Fruit fly (Drosophila melanogaster) whole organism, embryonic: ENCODE results near the gene CG7627.
A peak's percentile ranks its signal among the peaks of the same experiment; 100 is the strongest.

Source experiments
- B-H2 ChIP-seq: fragments of 200-800 bp; sonication (Bioruptor generic); optimal IDR thresholded peaks from 2 replicates; lab custom pipeline; 2018; ENCODE audit warnings: missing biosample characterization, mild to moderate bottlenecking, missing genetic modification characterization
- CG10654 ChIP-seq: fragments of 200-800 bp; sonication (Bioruptor generic); optimal IDR thresholded peaks from 2 replicates; lab custom pipeline; 2016; ENCODE audit warnings: missing biosample characterization, missing genetic modification characterization
- CG10979 ChIP-seq: fragments of 200-800 bp; sonication (Bioruptor generic); optimal IDR thresholded peaks from 2 replicates; lab custom pipeline; 2018; ENCODE audit warnings: missing biosample characterization, mild to moderate bottlenecking, missing genetic modification characterization, moderate library complexity
- CG12071 ChIP-seq: fragments of 200-800 bp; sonication (Bioruptor generic); optimal IDR thresholded peaks from 3 replicates; lab custom pipeline; 2018; ENCODE audit warnings: missing biosample characterization, mild to moderate bottlenecking, missing genetic modification characterization
- CG1233 ChIP-seq: fragments of 200-800 bp; sonication (Bioruptor generic); optimal IDR thresholded peaks from 4 replicates; lab custom pipeline; 2018; ENCODE audit warnings: missing biosample characterization, mild to moderate bottlenecking, missing genetic modification characterization
- CG13296 ChIP-seq: fragments of 200-800 bp; sonication (Bioruptor generic); optimal IDR thresholded peaks from 3 replicates; lab custom pipeline; 2018; ENCODE audit warnings: missing biosample characterization, mild to moderate bottlenecking, missing genetic modification characterization
- CG14667 ChIP-seq: fragments of 200-800 bp; sonication (Bioruptor generic); IDR thresholded peaks from 2 replicates; pipeline ENCODE4 v1.3.6; 2022; ENCODE audit warnings: missing biosample characterization, missing genetic modification characterization
- CG14860 ChIP-seq: fragments of 200-800 bp; sonication (Bioruptor generic); IDR thresholded peaks from 3 replicates; pipeline ENCODE4 v1.3.6; 2022; ENCODE audit warnings: missing biosample characterization, missing genetic modification characterization; ENCODE audit not compliant: partially characterized antibody
- CG16779 ChIP-seq: fragments of 200-800 bp; sonication (Bioruptor generic); IDR thresholded peaks from 2 replicates; pipeline ENCODE4 v1.3.6; 2022; ENCODE audit warnings: missing biosample characterization, missing genetic modification characterization
- CG17186 ChIP-seq: fragments of 200-800 bp; sonication (Bioruptor generic); optimal IDR thresholded peaks from 3 replicates; lab custom pipeline; 2017; ENCODE audit warnings: missing biosample characterization, missing genetic modification reagents, missing genetic modification characterization
- CG17802 ChIP-seq: fragments of 200-800 bp; sonication (Bioruptor generic); optimal IDR thresholded peaks from 2 replicates; lab custom pipeline; 2018; ENCODE audit warnings: missing biosample characterization, mild to moderate bottlenecking, missing genetic modification characterization, moderate library complexity
- CG18262 ChIP-seq: fragments of 200-800 bp; optimal IDR thresholded peaks from 3 replicates; lab custom pipeline; 2019; ENCODE audit warnings: missing biosample characterization, mild to moderate bottlenecking, missing genetic modification characterization, moderate library complexity
- CG1832 ChIP-seq: fragments of 200-800 bp; sonication (Bioruptor generic); optimal IDR thresholded peaks from 2 replicates; lab custom pipeline; 2017; ENCODE audit warnings: missing biosample characterization, mild to moderate bottlenecking, missing genetic modification characterization, inconsistent platforms
- CG2875 ChIP-seq: fragments of 200-800 bp; sonication (Bioruptor generic); optimal IDR thresholded peaks from 2 replicates; lab custom pipeline; 2017; ENCODE audit warnings: missing biosample characterization, mild to moderate bottlenecking, missing genetic modification characterization, missing genetic modification reagents
- CG33557 ChIP-seq: fragments of 200-800 bp; sonication (Bioruptor generic); optimal IDR thresholded peaks from 2 replicates; lab custom pipeline; 2019; ENCODE audit warnings: missing biosample characterization, mild to moderate bottlenecking, missing genetic modification characterization, moderate library complexity
- CG3995 ChIP-seq: fragments of 200-800 bp; sonication (Bioruptor generic); optimal IDR thresholded peaks from 3 replicates; lab custom pipeline; 2016; ENCODE audit warnings: missing biosample characterization, missing genetic modification characterization
- CG4854 ChIP-seq: fragments of 200-800 bp; sonication (Bioruptor generic); optimal IDR thresholded peaks from 2 replicates; lab custom pipeline; 2016; ENCODE audit warnings: missing biosample characterization, missing genetic modification characterization, inconsistent platforms
- CG7271 ChIP-seq: fragments of 200-800 bp; sonication (Bioruptor generic); optimal IDR thresholded peaks from 2 replicates; lab custom pipeline; 2018; ENCODE audit warnings: missing biosample characterization, mild to moderate bottlenecking, missing genetic modification characterization, moderate library complexity
- CG7372 ChIP-seq: fragments of 200-800 bp; sonication (Bioruptor generic); IDR thresholded peaks from 2 replicates; pipeline ENCODE4 v1.3.6; 2022; ENCODE audit warnings: missing biosample characterization, missing genetic modification characterization
- CG7786 ChIP-seq: fragments of 200-800 bp; sonication (Bioruptor generic); optimal IDR thresholded peaks from 2 replicates; lab custom pipeline; 2016; ENCODE audit warnings: missing biosample characterization, missing genetic modification characterization
- CG8478 ChIP-seq: fragments of >200 bp; optimal IDR thresholded peaks from 2 replicates; lab custom pipeline; 2018
- Fer2 ChIP-seq: fragments of 200-800 bp; sonication (Bioruptor generic); optimal IDR thresholded peaks from 2 replicates; lab custom pipeline; 2018; ENCODE audit warnings: missing biosample characterization, mild to moderate bottlenecking, missing genetic modification characterization, moderate library complexity
- Hey ChIP-seq: fragments of 200-800 bp; sonication (Bioruptor generic); optimal IDR thresholded peaks from 3 replicates; lab custom pipeline; 2018; ENCODE audit warnings: missing biosample characterization, mild to moderate bottlenecking, missing genetic modification characterization
- NC2β ChIP-seq: fragments of 200-800 bp; sonication (Bioruptor generic); optimal IDR thresholded peaks from 2 replicates; lab custom pipeline; 2016; ENCODE audit warnings: missing biosample characterization, missing genetic modification characterization
- NFAT ChIP-seq: fragments of 200-800 bp; sonication (Bioruptor generic); IDR thresholded peaks from 2 replicates; pipeline ENCODE4 v1.3.6; 2022; ENCODE audit warnings: missing biosample characterization, missing genetic modification characterization
- PHDP ChIP-seq: fragments of 200-800 bp; sonication (Bioruptor generic); optimal IDR thresholded peaks from 3 replicates; lab custom pipeline; 2018; ENCODE audit warnings: missing biosample characterization, mild to moderate bottlenecking, missing genetic modification characterization, moderate library complexity
- Poxn ChIP-seq: fragments of 200-800 bp; sonication (Bioruptor generic); IDR thresholded peaks from 2 replicates; pipeline ENCODE4 v1.3.6; 2022; ENCODE audit warnings: missing biosample characterization, missing genetic modification characterization
- TFAM ChIP-seq: fragments of 200-800 bp; sonication (Bioruptor generic); optimal IDR thresholded peaks from 2 replicates; lab custom pipeline; 2017; ENCODE audit warnings: missing biosample characterization, missing genetic modification characterization, inconsistent platforms
- ash1 ChIP-seq: fragments of 200-800 bp; sonication (Bioruptor generic); optimal IDR thresholded peaks from 2 replicates; lab custom pipeline; 2018; ENCODE audit warnings: missing biosample characterization, mild to moderate bottlenecking, missing genetic modification characterization
- bsh ChIP-seq, 2 experiments: fragments of 200-800 bp; sonication (Bioruptor generic); optimal IDR thresholded peaks; 2 replicates each; lab custom pipeline; 2017 to 2018; ENCODE audit warnings: mild to moderate bottlenecking in 2 of 2, missing biosample characterization in 2 of 2, missing genetic modification characterization in 2 of 2, moderate library complexity in 1 of 2
- cas ChIP-seq: fragments of 200-800 bp; sonication (Bioruptor generic); IDR thresholded peaks from 2 replicates; pipeline ENCODE4 v1.3.6; 2022; ENCODE audit warnings: missing biosample characterization, missing genetic modification characterization
- cato ChIP-seq: fragments of 200-800 bp; sonication (Bioruptor generic); optimal IDR thresholded peaks from 2 replicates; lab custom pipeline; 2016; ENCODE audit warnings: missing biosample characterization, missing genetic modification characterization, borderline replicate concordance
- disco-r ChIP-seq: fragments of 200-800 bp; sonication (Bioruptor generic); optimal IDR thresholded peaks from 2 replicates; lab custom pipeline; 2016; ENCODE audit warnings: missing biosample characterization, missing genetic modification characterization
- dysf ChIP-seq: fragments of 200-800 bp; sonication (Bioruptor generic); IDR thresholded peaks from 3 replicates; pipeline ENCODE4 v1.3.6; 2022; ENCODE audit warnings: missing biosample characterization, missing genetic modification characterization
- exex ChIP-seq: fragments of 200-800 bp; sonication (Bioruptor generic); optimal IDR thresholded peaks from 4 replicates; lab custom pipeline; 2018; ENCODE audit warnings: missing biosample characterization, mild to moderate bottlenecking, missing genetic modification characterization, moderate library complexity
- fru ChIP-seq: fragments of >200 bp; optimal IDR thresholded peaks from 2 replicates; lab custom pipeline; 2017
- gce ChIP-seq: fragments of 200-800 bp; sonication (Bioruptor generic); IDR thresholded peaks from 3 replicates; pipeline ENCODE4 v1.3.6; 2022; ENCODE audit warnings: missing biosample characterization, missing genetic modification characterization
- inv ChIP-seq: fragments of 200-800 bp; sonication (Bioruptor generic); IDR thresholded peaks from 2 replicates; pipeline ENCODE4 v1.3.6; 2022; ENCODE audit warnings: missing biosample characterization, missing genetic modification characterization; ENCODE audit not compliant: partially characterized antibody
- lab ChIP-seq: fragments of 200-800 bp; sonication (Bioruptor generic); optimal IDR thresholded peaks from 3 replicates; lab custom pipeline; 2017; ENCODE audit warnings: missing biosample characterization, missing genetic modification characterization, mild to moderate bottlenecking, moderate library complexity, missing genetic modification reagents
- otp ChIP-seq: fragments of 200-800 bp; sonication (Bioruptor generic); IDR thresholded peaks from 3 replicates; pipeline ENCODE4, ENCODE4 v1.3.6; 2022; ENCODE audit warnings: missing biosample characterization, missing genetic modification characterization
- ro ChIP-seq: fragments of 200-800 bp; sonication (Bioruptor generic); IDR thresholded peaks from 2 replicates; pipeline ENCODE4 v1.3.6; 2022; ENCODE audit warnings: missing biosample characterization, missing genetic modification characterization
- row ChIP-seq: fragments of 200-800 bp; sonication (Bioruptor generic); IDR thresholded peaks from 3 replicates; pipeline ENCODE4 v1.3.6; 2022; ENCODE audit warnings: missing biosample characterization, missing genetic modification characterization
- sim ChIP-seq: fragments of 200-800 bp; sonication (Bioruptor generic); IDR thresholded peaks from 2 replicates; pipeline ENCODE4 v1.3.6; 2022; ENCODE audit warnings: missing biosample characterization, missing genetic modification characterization
- slou ChIP-seq: fragments of 200-800 bp; sonication (Bioruptor generic); optimal IDR thresholded peaks from 3 replicates; lab custom pipeline; 2016; ENCODE audit warnings: missing biosample characterization, missing genetic modification characterization
- so ChIP-seq: fragments of 200-800 bp; sonication (Bioruptor generic); IDR thresholded peaks from 3 replicates; pipeline ENCODE4 v1.3.6; 2022; ENCODE audit warnings: missing biosample characterization, missing genetic modification characterization
- sr ChIP-seq: fragments of 200-800 bp; sonication (Bioruptor generic); IDR thresholded peaks from 3 replicates; pipeline ENCODE4 v1.3.6; 2022; ENCODE audit warnings: missing biosample characterization, missing genetic modification characterization
- tna ChIP-seq: fragments of 200-800 bp; sonication (Bioruptor generic); IDR thresholded peaks from 2 replicates; pipeline ENCODE4 v1.3.6; 2022; ENCODE audit warnings: missing biosample characterization, missing genetic modification characterization; ENCODE audit not compliant: partially characterized antibody
- vnd ChIP-seq: fragments of 200-800 bp; sonication (Bioruptor generic); IDR thresholded peaks from 3 replicates; pipeline ENCODE4 v1.3.6; 2022; ENCODE audit warnings: missing biosample characterization, missing genetic modification characterization; ENCODE audit not compliant: partially characterized antibody

CG7627 gene

dm6 chr2L:8319858-8320525, 42.3 kb downstream of the CG7627 start, which contains the start of the genes mtsh and strat (continued):
- TF ChIP-seq dysf (GFP tag; lab: Robert Waterston, UW) (peak; percentile 45; the same call in 2 of the 3 replicates), cato (GFP tag; lab: Kevin White, UChicago) (peak; percentile 13), CG14860 (peak; percentile 61; the same call in 2 of the 3 replicates), inv (GFP tag; lab: Robert Waterston, UW) (peak; percentile 35; the same call in 1 of the 2 replicates), CG3995 (GFP tag; lab: Kevin White, UChicago) (peak; percentile 26), CG12071 (GFP tag; lab: Kevin White, UChicago) (peak; percentile 71), sim (GFP tag; lab: Robert Waterston, UW) (peak; percentile 46; the same call in 1 of the 2 replicates), PHDP (tag; lab: Kevin White, UChicago) (peak; percentile 49), CG7786 (GFP tag; lab: Kevin White, UChicago) (peak; percentile 12), lab (peak; percentile 88), fru (lab: Kevin White, UChicago) (no peak), CG4854 (GFP tag; lab: Kevin White, UChicago) (peak; percentile 63), CG33557 (peak; percentile 59), CG7271 (tag; lab: Kevin White, UChicago) (peak; percentile 86), NFAT (peak; percentile 49; the same call in 1 of the 2 replicates), TFAM (GFP tag; lab: Kevin White, UChicago) (peak; percentile 21), CG17802 (tag; lab: Kevin White, UChicago) (peak; percentile 48), row (0 out of 3 replicates have a peak, but pooled peaks have one; percentile 23), CG10654 (GFP tag; lab: Kevin White, UChicago) (peak; percentile 40), disco-r (GFP tag; lab: Kevin White, UChicago) (peak; percentile 29), cas (no peak), CG8478 (lab: Kevin White, UChicago) (no peak), tna (GFP tag; lab: Robert Waterston, UW) (peak; percentile 7; the same call in 1 of the 2 replicates), vnd (GFP tag; lab: Robert Waterston, UW) (peak; percentile 50; the same call in 2 of the 3 replicates), NC2β (GFP tag; lab: Kevin White, UChicago) (peak; percentile 49), CG10979 (tag; lab: Kevin White, UChicago) (peak; percentile 55), bsh (GFP tag; optimal IDR thresholded peaks at IDR 0.05; lab: Kevin White, UChicago) (peak in 1 of 2 experiments; percentile 39), CG14667 (GFP tag; lab: Robert Waterston, UW) (no peak), CG16779 (no peak), otp (GFP tag; lab: Robert Waterston, UW) (peak; percentile 63; the same call in 1 of the 3 replicates), B-H2 (GFP tag; lab: Kevin White, UChicago) (peak; percentile 59), ash1 (peak; percentile 8), Fer2 (tag; lab: Kevin White, UChicago) (peak; percentile 31), CG1233 (GFP tag; lab: Kevin White, UChicago) (peak; percentile 65), so (GFP tag; lab: Robert Waterston, UW) (peak; percentile 60; the same call in 1 of the 3 replicates), ro (GFP tag; lab: Robert Waterston, UW) (no peak), CG13296 (GFP tag; lab: Kevin White, UChicago) (peak; percentile 81), CG1832 (no peak), CG7372 (0 out of 2 replicates have a peak, but pooled peaks have one; percentile 8), Poxn (GFP tag; lab: Robert Waterston, UW) (no peak), CG18262 (peak; percentile 60), exex (tag; lab: Kevin White, UChicago) (peak; percentile 44), gce (GFP tag; lab: Robert Waterston, UW) (0 out of 3 replicates have a peak, but pooled peaks have one; percentile 35), CG2875 (GFP tag; lab: Kevin White, UChicago) (peak; percentile 6), CG17186 (GFP tag; lab: Kevin White, UChicago) (peak; percentile 40), sr (GFP tag; lab: Robert Waterston, UW) (peak; percentile 47; the same call in 1 of the 3 replicates), Hey (no peak), slou (GFP tag; lab: Kevin White, UChicago) (peak; percentile 30)
